Worm (Caenorhabditis elegans) whole organism, dauer: ENCODE data around the gene C29F9.5.

Source experiments
- unc-62 ChIP-seq: sonication (generic microtip); optimal IDR thresholded peaks from 2 replicates; lab custom pipeline; 2017; ENCODE audit warnings: missing biosample characterization, missing genetic modification reagents, missing genetic modification characterization

The C29F9.5 gene

ce11 chrIII:165390-165789, 48.1 kb downstream of the C29F9.5 start, which contains the start of gene F40G9.7:
F40G9.7 (plus strand) TSS chrIII:165690.
- TF ChIP-seq unc-62 (GFP tag; lab: Kevin White, UChicago), result no peak
